Fruit fly (Drosophila melanogaster): ENCODE results near the gene Fad2.

Gene Fad2

dm6 chr3L:11062441-11062840, 39.1 kb downstream of the Fad2 start, which contains the start of gene CG32069 (continued):
- TF ChIP-seq hb (GFP tag; IDR thresholded peaks at IDR 0.05; ENCODE audit: partially characterized antibody): no peak
- TF ChIP-seq YL-1 (GFP tag; optimal IDR thresholded peaks at IDR 0.05): peak; percentile 11
- no peak for TF ChIP-seq Bdp1 (GFP tag; optimal IDR thresholded peaks at IDR 0.05)
- peak; percentile 54 for TF ChIP-seq MESR4 (GFP tag; optimal IDR thresholded peaks at IDR 0.05)
- no peak for TF ChIP-seq Poxn (GFP tag; IDR thresholded peaks at IDR 0.05)
- peak; percentile 0 for TF ChIP-seq HmgZ (tag; optimal IDR thresholded peaks at IDR 0.05)
- TF ChIP-seq CG15601 (tag; optimal IDR thresholded peaks at IDR 0.05): no peak
- no peak for TF ChIP-seq Hand (GFP tag; optimal IDR thresholded peaks at IDR 0.05)
- TF ChIP-seq CG17385 (GFP tag; optimal IDR thresholded peaks at IDR 0.05): no peak
- TF ChIP-seq rib (GFP tag; IDR thresholded peaks at IDR 0.05): no peak
- TF ChIP-seq CG6791 (GFP tag; IDR thresholded peaks at IDR 0.05; ENCODE audit: partially characterized antibody): no peak
- TF ChIP-seq tin (GFP tag; optimal IDR thresholded peaks at IDR 0.05): no peak
- no peak for TF ChIP-seq CG11560 (tag; IDR thresholded peaks at IDR 0.05)
- TF ChIP-seq Med (GFP tag): no peak
- peak; percentile 53 for TF ChIP-seq pzg (GFP tag; optimal IDR thresholded peaks at IDR 0.05)
- no peak for TF ChIP-seq CG32772 (GFP tag; IDR thresholded peaks at IDR 0.05)
- no peak for TF ChIP-seq CG9876 (GFP tag; optimal IDR thresholded peaks at IDR 0.05)
- no peak for TF ChIP-seq Fer3 (tag; optimal IDR thresholded peaks at IDR 0.05)
- TF ChIP-seq CG2875 (GFP tag; optimal IDR thresholded peaks at IDR 0.05): no peak
- TF ChIP-seq grn (GFP tag; optimal IDR thresholded peaks at IDR 0.05): no peak
- TF ChIP-seq CG11723 (GFP tag; optimal IDR thresholded peaks at IDR 0.05): no peak
- no peak for TF ChIP-seq ara (GFP tag; IDR thresholded peaks at IDR 0.05)
- TF ChIP-seq zen (tag; optimal IDR thresholded peaks at IDR 0.05): no peak
- TF ChIP-seq gro (GFP tag; optimal IDR thresholded peaks at IDR 0.05): no peak
- TF ChIP-seq crp (GFP tag; optimal IDR thresholded peaks at IDR 0.05): peak in 1 of 2 experiments; percentile 86
- no peak for TF ChIP-seq bsh (GFP tag; optimal IDR thresholded peaks at IDR 0.05)
- TF ChIP-seq CG14965 (GFP tag; optimal IDR thresholded peaks at IDR 0.05; ENCODE audit: borderline replicate concordance): no peak
- TF ChIP-seq so (GFP tag; IDR thresholded peaks at IDR 0.05): no peak
- TF ChIP-seq amos (GFP tag; IDR thresholded peaks at IDR 0.05; ENCODE audit: partially characterized antibody): no peak
- TF ChIP-seq gce (GFP tag; IDR thresholded peaks at IDR 0.05): no peak
- TF ChIP-seq nerfin-1 (tag; optimal IDR thresholded peaks at IDR 0.05): no peak
- no peak for TF ChIP-seq bab2 (GFP tag; optimal IDR thresholded peaks at IDR 0.05)
- no peak for TF ChIP-seq CG8089 (GFP tag; optimal IDR thresholded peaks at IDR 0.05)
- no peak for TF ChIP-seq mirr (GFP tag; optimal IDR thresholded peaks at IDR 0.05)
- no peak for TF ChIP-seq CG1233 (GFP tag; optimal IDR thresholded peaks at IDR 0.05)
- TF ChIP-seq fd64A (GFP tag; optimal IDR thresholded peaks at IDR 0.05): no peak
- no peak for TF ChIP-seq CG12769 (tag; optimal IDR thresholded peaks at IDR 0.05)
- no peak for TF ChIP-seq CG2889 (GFP tag; IDR thresholded peaks at IDR 0.05)
- TF ChIP-seq gcm2 (GFP tag; optimal IDR thresholded peaks at IDR 0.05): no peak
- no peak for TF ChIP-seq sc (optimal IDR thresholded peaks at IDR 0.05)
- TF ChIP-seq sc (GFP tag; optimal IDR thresholded peaks at IDR 0.05): no peak
- no peak for TF ChIP-seq CG4328 (GFP tag; optimal IDR thresholded peaks at IDR 0.05)
- peak; percentile 36 for TF ChIP-seq CG15514 (GFP tag; optimal IDR thresholded peaks at IDR 0.05)
- TF ChIP-seq ash1 (GFP tag; optimal IDR thresholded peaks at IDR 0.05): no peak
- no peak for TF ChIP-seq CG3726 (GFP tag; IDR thresholded peaks at IDR 0.05)
- no peak for TF ChIP-seq btn (GFP tag; optimal IDR thresholded peaks at IDR 0.05)
- TF ChIP-seq CG7745 (tag; optimal IDR thresholded peaks at IDR 0.05): no peak
- no peak for TF ChIP-seq C15 (GFP tag; IDR thresholded peaks at IDR 0.05)
- TF ChIP-seq CG6689 (GFP tag; IDR thresholded peaks at IDR 0.05): no peak
- no peak for TF ChIP-seq H2.0 (GFP tag; IDR thresholded peaks at IDR 0.05)
- TF ChIP-seq CG34422 (GFP tag; IDR thresholded peaks at IDR 0.05): no peak
- TF ChIP-seq sqz (GFP tag; optimal IDR thresholded peaks at IDR 0.05): no peak
